Fruit fly (Drosophila melanogaster) whole organism, prepupa: ENCODE data around the gene CG5863.

ENCODE experiments used
- Blimp-1 ChIP-seq: fragments of 200-800 bp; sonication (Bioruptor generic); optimal IDR thresholded peaks from 3 replicates; lab custom pipeline; 2017; ENCODE audit warnings: missing biosample characterization, missing genetic modification characterization, mild to moderate bottlenecking, moderate library complexity, missing genetic modification reagents
- CG11294 ChIP-seq: fragments of 200-800 bp; sonication (Bioruptor generic); IDR thresholded peaks from 2 replicates; pipeline ENCODE4 v1.3.6; 2022; ENCODE audit warnings: missing biosample characterization, missing genetic modification characterization
- CG11762 ChIP-seq: fragments of 200-800 bp; sonication (Bioruptor generic); optimal IDR thresholded peaks from 3 replicates; lab custom pipeline; 2016; ENCODE audit warnings: missing biosample characterization, missing genetic modification characterization; ENCODE audit not compliant: insufficient read depth
- CG3032 ChIP-seq: fragments of 200-800 bp; optimal IDR thresholded peaks from 2 replicates; lab custom pipeline; 2019; ENCODE audit warnings: missing biosample characterization, mild to moderate bottlenecking, missing genetic modification characterization, moderate library complexity
- CG6792 ChIP-seq: fragments of 200-800 bp; sonication (Bioruptor generic); optimal IDR thresholded peaks from 3 replicates; lab custom pipeline; 2016; ENCODE audit warnings: missing biosample characterization, missing genetic modification characterization
- CG6854 ChIP-seq: fragments of 200-800 bp; sonication (Bioruptor generic); optimal IDR thresholded peaks from 2 replicates; lab custom pipeline; 2017; ENCODE audit warnings: missing biosample characterization, mild to moderate bottlenecking, missing genetic modification characterization
- CG8119 ChIP-seq: fragments of 200-800 bp; sonication (Bioruptor generic); IDR thresholded peaks from 3 replicates; pipeline ENCODE4 v1.3.6; 2022; ENCODE audit warnings: missing biosample characterization, missing genetic modification characterization
- Eip75B ChIP-seq: fragments of 200-800 bp; sonication (Bioruptor generic); optimal IDR thresholded peaks from 3 replicates; lab custom pipeline; 2016; ENCODE audit warnings: missing biosample characterization, missing genetic modification characterization
- Hr4 ChIP-seq: fragments of 200-800 bp; sonication (Bioruptor generic); optimal IDR thresholded peaks from 3 replicates; lab custom pipeline; 2016; ENCODE audit warnings: missing biosample characterization, missing genetic modification characterization
- Sox102F ChIP-seq: fragments of 200-800 bp; sonication (Bioruptor generic); optimal IDR thresholded peaks from 2 replicates; lab custom pipeline; 2016; ENCODE audit warnings: missing biosample characterization, mild to moderate bottlenecking, missing genetic modification characterization
- dsx ChIP-seq: fragments of 200-800 bp; optimal IDR thresholded peaks from 3 replicates; lab custom pipeline; 2019; ENCODE audit warnings: missing biosample characterization, mild to moderate bottlenecking, missing genetic modification characterization, moderate library complexity; ENCODE audit not compliant: poor library complexity, severe bottlenecking
- eg ChIP-seq: fragments of 200-800 bp; sonication (Bioruptor generic); IDR thresholded peaks from 3 replicates; pipeline ENCODE4 v1.3.6; 2022; ENCODE audit warnings: missing biosample characterization, missing genetic modification characterization
- lz ChIP-seq: fragments of 200-800 bp; sonication (Bioruptor generic); optimal IDR thresholded peaks from 3 replicates; lab custom pipeline; 2016; ENCODE audit warnings: missing biosample characterization, missing genetic modification characterization
- ss ChIP-seq, 2 experiments: fragments of 200-800 bp; sonication (Bioruptor generic); optimal IDR thresholded peaks; 2 replicates in 1 of 2; 3 replicates in 1 of 2; lab custom pipeline; 2017 to 2018; ENCODE audit warnings: mild to moderate bottlenecking in 2 of 2, missing biosample characterization in 2 of 2, missing genetic modification characterization in 2 of 2, moderate library complexity in 1 of 2

DNA sequence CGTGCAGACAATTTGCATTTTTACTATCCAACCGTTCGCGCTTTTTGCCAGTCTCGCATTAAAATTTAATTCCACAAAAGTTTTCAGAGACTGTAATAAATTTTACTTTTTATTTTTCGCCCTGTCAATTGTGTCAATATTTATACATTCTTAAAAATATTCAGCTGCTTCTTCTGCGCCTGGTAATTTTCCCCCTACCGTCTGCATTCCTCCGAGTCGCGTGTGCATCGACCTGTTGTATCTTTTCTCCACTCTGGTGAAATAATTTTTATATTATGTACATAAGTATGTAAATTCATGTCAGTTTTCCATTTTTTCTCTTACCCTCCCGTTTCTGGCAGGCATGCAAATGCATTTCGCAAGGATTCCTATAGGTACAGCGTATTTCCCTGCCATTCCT, 7.7 kb upstream of the CG5863 start, which contains the start of gene CG34279:
- TF ChIP-seq Eip75B (GFP tag; lab: Kevin White, UChicago) (no peak), CG3032 (no peak), Blimp-1 (no peak), CG6854 (GFP tag; lab: Kevin White, UChicago) (no peak), lz (GFP tag; lab: Kevin White, UChicago) (no peak), eg (no peak), Hr4 (GFP tag; lab: Kevin White, UChicago) (no peak), CG11762 (no peak), ss (GFP tag; optimal IDR thresholded peaks at IDR 0.05; lab: Kevin White, UChicago) (no peak), CG11294 (no peak), CG8119 (GFP tag; lab: Robert Waterston, UW) (no peak), Sox102F (GFP tag; lab: Kevin White, UChicago) (no peak), dsx (GFP tag; lab: Kevin White, UChicago) (no peak), CG6792 (GFP tag; lab: Kevin White, UChicago) (no peak)
